Fruit fly (Drosophila melanogaster) whole organism, prepupa: ENCODE data around the gene CG43319.

Source experiments
- Blimp-1 ChIP-seq: fragments of 200-800 bp; sonication (Bioruptor generic); optimal IDR thresholded peaks from 3 replicates; lab custom pipeline; 2017; ENCODE audit warnings: missing biosample characterization, missing genetic modification characterization, mild to moderate bottlenecking, moderate library complexity, missing genetic modification reagents
- CG16779 ChIP-seq: fragments of 200-800 bp; sonication (Bioruptor generic); optimal IDR thresholded peaks from 3 replicates; lab custom pipeline; 2017; ENCODE audit warnings: missing biosample characterization, mild to moderate bottlenecking, missing genetic modification characterization
- CG3032 ChIP-seq: fragments of 200-800 bp; optimal IDR thresholded peaks from 2 replicates; lab custom pipeline; 2019; ENCODE audit warnings: missing biosample characterization, mild to moderate bottlenecking, missing genetic modification characterization, moderate library complexity
- OdsH ChIP-seq: fragments of 200-800 bp; sonication (Bioruptor generic); optimal IDR thresholded peaks from 3 replicates; lab custom pipeline; 2016; ENCODE audit warnings: missing biosample characterization, missing genetic modification characterization
- Sox14 ChIP-seq: fragments of 200-800 bp; sonication (Bioruptor generic); optimal IDR thresholded peaks from 3 replicates; lab custom pipeline; 2016; ENCODE audit warnings: missing biosample characterization, missing genetic modification characterization
- fkh ChIP-seq: fragments of 200-800 bp; sonication (Bioruptor generic); optimal IDR thresholded peaks from 3 replicates; lab custom pipeline; 2017; ENCODE audit warnings: missing biosample characterization, mild to moderate bottlenecking, missing genetic modification characterization, moderate library complexity
- pdm3 ChIP-seq: fragments of 200-800 bp; sonication (Bioruptor generic); optimal IDR thresholded peaks from 3 replicates; lab custom pipeline; 2016; ENCODE audit warnings: missing biosample characterization, missing genetic modification characterization
- spab ChIP-seq: fragments of 200-800 bp; sonication (Bioruptor generic); optimal IDR thresholded peaks from 2 replicates; lab custom pipeline; 2017; ENCODE audit warnings: missing biosample characterization, mild to moderate bottlenecking, missing genetic modification characterization, missing genetic modification reagents
- ss ChIP-seq, 2 experiments: fragments of 200-800 bp; sonication (Bioruptor generic); optimal IDR thresholded peaks; 2 replicates in 1 of 2; 3 replicates in 1 of 2; lab custom pipeline; 2017 to 2018; ENCODE audit warnings: mild to moderate bottlenecking in 2 of 2, missing biosample characterization in 2 of 2, missing genetic modification characterization in 2 of 2, moderate library complexity in 1 of 2

DNA sequence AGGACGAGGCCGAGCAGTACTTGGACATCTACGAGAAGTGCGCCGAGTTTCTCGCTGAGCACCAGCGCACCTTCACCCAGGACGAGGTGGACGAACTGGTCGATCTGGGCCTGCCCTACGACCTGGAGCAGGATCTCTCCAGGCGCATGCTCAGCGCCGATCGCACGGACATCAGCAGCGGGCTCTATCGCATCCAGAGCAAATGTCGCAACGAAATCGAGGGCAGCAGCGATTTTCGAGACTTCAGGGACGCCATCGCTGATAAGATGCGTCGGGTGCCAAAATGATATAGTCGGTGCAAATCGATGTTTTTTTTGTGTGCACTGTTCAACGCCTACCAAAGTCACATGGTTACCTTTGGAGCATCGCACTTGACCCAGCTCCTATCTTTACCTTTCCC is 14.5 kb upstream of the CG43319 start:
- TF ChIP-seq Blimp-1 (GFP tag; lab: Kevin White, UChicago) (no peak), Sox14 (no peak), ss (GFP tag; optimal IDR thresholded peaks at IDR 0.05; lab: Kevin White, UChicago) (no peak), CG3032 (tag; lab: Kevin White, UChicago) (no peak), CG16779 (tag; lab: Kevin White, UChicago) (no peak), fkh (GFP tag; lab: Kevin White, UChicago) (no peak), OdsH (no peak), pdm3 (no peak), spab (GFP tag; lab: Kevin White, UChicago) (no peak)
